Worm (Caenorhabditis elegans) whole organism, L4 larva: ENCODE measurements around the gene Y48E1C.4.

Source experiments
- D1046.2 ChIP-seq: fragments of 200-800 bp; sonication (Bioruptor generic); IDR thresholded peaks from 2 replicates; pipeline ENCODE4 v1.3.6; 2022; ENCODE audit warnings: missing genetic modification characterization, missing compliant biosample characterization
- F37D6.2 ChIP-seq: sonication (generic microtip); optimal IDR thresholded peaks from 2 replicates; lab custom pipeline; 2016; ENCODE audit warnings: mild to moderate bottlenecking, missing genetic modification characterization, missing compliant biosample characterization
- F49E8.2 ChIP-seq: sonication (generic microtip); optimal IDR thresholded peaks from 2 replicates; lab custom pipeline; 2016; ENCODE audit warnings: missing compliant biosample characterization, mild to moderate bottlenecking, missing genetic modification characterization, borderline replicate concordance
- T26A8.4 ChIP-seq: fragments of 200-800 bp; sonication (Bioruptor generic); IDR thresholded peaks from 2 replicates; pipeline ENCODE4 v1.3.6; 2022; ENCODE audit warnings: missing genetic modification characterization, missing compliant biosample characterization
- Y5F2A.4 ChIP-seq: fragments of 200-800 bp; sonication (Bioruptor generic); optimal IDR thresholded peaks from 2 replicates; lab custom pipeline; 2018; ENCODE audit warnings: mild to moderate bottlenecking, missing genetic modification characterization, missing compliant biosample characterization
- aly-2 ChIP-seq: sonication (generic microtip); optimal IDR thresholded peaks from 2 replicates; lab custom pipeline; 2018; ENCODE audit warnings: missing biosample characterization, missing genetic modification characterization
- arid-1 ChIP-seq: fragments of 200-800 bp; sonication (Bioruptor generic); conservative IDR thresholded peaks from 2 replicates; pipeline ENCODE4 v1.3.6; 2022; ENCODE audit warnings: missing genetic modification reagents, missing genetic modification characterization, missing compliant biosample characterization
- attf-4 ChIP-seq: sonication (generic microtip); optimal IDR thresholded peaks from 3 replicates; lab custom pipeline; 2017; ENCODE audit warnings: missing biosample characterization, missing genetic modification characterization
- ceh-28 ChIP-seq: fragments of 150-350 bp; optimal IDR thresholded peaks from 2 replicates; lab custom pipeline; 2014; ENCODE audit warnings: missing biosample characterization, missing genetic modification reagents, missing genetic modification characterization
- daf-16 ChIP-seq, 3 experiments: sonication (generic microtip); optimal IDR thresholded peaks; 2 replicates each; lab custom pipeline; 2016 to 2017; ENCODE audit warnings: missing genetic modification characterization in 3 of 3, missing genetic modification reagents in 3 of 3, mild to moderate bottlenecking in 2 of 3, missing compliant biosample characterization in 2 of 3, missing biosample characterization in 1 of 3, moderate library complexity in 1 of 3
- daf-19 ChIP-seq: fragments of 200-800 bp; sonication (Bioruptor generic); conservative IDR thresholded peaks from 2 replicates; pipeline ENCODE4 v1.3.6; 2022; ENCODE audit warnings: missing genetic modification characterization, missing compliant biosample characterization
- daf-8 ChIP-seq: fragments of 200-800 bp; sonication (Bioruptor generic); IDR thresholded peaks from 2 replicates; pipeline ENCODE4 v1.3.6; 2022; ENCODE audit warnings: missing genetic modification characterization, missing compliant biosample characterization
- dmd-6 ChIP-seq: fragments of 200-800 bp; sonication (Bioruptor generic); IDR thresholded peaks from 2 replicates; pipeline ENCODE4 v1.3.6; 2022; ENCODE audit warnings: missing genetic modification reagents, missing genetic modification characterization, missing compliant biosample characterization
- dpl-1 ChIP-seq: fragments of 150-350 bp; optimal IDR thresholded peaks from 2 replicates; lab custom pipeline; 2014; ENCODE audit warnings: missing biosample characterization, missing genetic modification reagents, missing genetic modification characterization
- dve-1 ChIP-seq: sonication (generic microtip); optimal IDR thresholded peaks from 2 replicates; lab custom pipeline; 2017; ENCODE audit warnings: antibody characterized with exemption, mild to moderate bottlenecking, missing genetic modification characterization, missing compliant biosample characterization; ENCODE audit not compliant: insufficient read depth
- egl-43 ChIP-seq: fragments of 200-800 bp; sonication (Bioruptor generic); IDR thresholded peaks from 2 replicates; pipeline ENCODE4 v1.3.6; 2022; ENCODE audit warnings: missing genetic modification reagents, missing genetic modification characterization, missing compliant biosample characterization
- hif-1 ChIP-seq, 2 experiments: sonication (generic microtip); optimal IDR thresholded peaks; 2 replicates each; lab custom pipeline; 2016 to 2017; ENCODE audit warnings: missing compliant biosample characterization in 2 of 2, missing genetic modification characterization in 2 of 2, missing genetic modification reagents in 2 of 2, missing genotype in 2 of 2, mild to moderate bottlenecking in 1 of 2
- hlh-11 ChIP-seq: fragments of 200-800 bp; sonication (Bioruptor generic); optimal IDR thresholded peaks from 2 replicates; lab custom pipeline; 2018; ENCODE audit warnings: mild to moderate bottlenecking, missing genetic modification characterization, missing compliant biosample characterization
- hlh-30 ChIP-seq: sonication (generic microtip); optimal IDR thresholded peaks from 2 replicates; lab custom pipeline; 2017; ENCODE audit warnings: antibody characterized with exemption, mild to moderate bottlenecking, missing genetic modification characterization, missing compliant biosample characterization; ENCODE audit not compliant: insufficient read depth
- hmg-1.1 ChIP-seq: fragments of 200-800 bp; sonication (Bioruptor generic); IDR thresholded peaks from 2 replicates; pipeline ENCODE4 v1.3.6; 2022; ENCODE audit warnings: missing genetic modification reagents, missing genetic modification characterization, missing compliant biosample characterization
- lin-13 ChIP-seq: fragments of 150-350 bp; optimal IDR thresholded peaks from 2 replicates; lab custom pipeline; 2014; ENCODE audit warnings: missing biosample characterization, missing genetic modification reagents, missing genetic modification characterization
- lin-29 ChIP-seq: fragments of 200-800 bp; sonication (Bioruptor generic); IDR thresholded peaks from 2 replicates; pipeline ENCODE4 v1.3.6; 2022; ENCODE audit warnings: missing genetic modification reagents, missing genetic modification characterization, missing compliant biosample characterization
- lin-38 ChIP-seq: fragments of 200-800 bp; sonication (Bioruptor generic); IDR thresholded peaks from 2 replicates; pipeline ENCODE4 v1.3.6; 2022; ENCODE audit warnings: missing genetic modification reagents, missing genetic modification characterization, missing compliant biosample characterization
- lsy-2 ChIP-seq, 2 experiments: fragments of 150-350 bp in 1 of 2; sonication (generic microtip) in 1 of 2; optimal IDR thresholded peaks; 2 replicates each; lab custom pipeline; 2014 to 2017; ENCODE audit warnings: missing biosample characterization in 2 of 2, missing genetic modification characterization in 2 of 2
- mdl-1 ChIP-seq, 2 experiments: fragments of 150-350 bp in 1 of 2; sonication (generic microtip) in 1 of 2; optimal IDR thresholded peaks; 2 replicates each; lab custom pipeline; 2014 to 2017; ENCODE audit warnings: missing biosample characterization in 2 of 2, missing genetic modification characterization in 2 of 2
- mep-1 ChIP-seq: fragments of 150-350 bp; sonication (generic microtip); optimal IDR thresholded peaks from 3 replicates; lab custom pipeline; 2014; ENCODE audit warnings: missing biosample characterization, missing genetic modification characterization
- mes-2 ChIP-seq: sonication (generic microtip); optimal IDR thresholded peaks from 2 replicates; lab custom pipeline; 2016; ENCODE audit warnings: missing genotype, mild to moderate bottlenecking, missing genetic modification characterization, missing compliant biosample characterization; ENCODE audit not compliant: poor library complexity, severe bottlenecking
- mxl-2 ChIP-seq: fragments of 200-800 bp; sonication (Bioruptor generic); conservative IDR thresholded peaks from 2 replicates; pipeline ENCODE4 v1.3.6; 2022; ENCODE audit warnings: missing genetic modification reagents, missing genetic modification characterization, missing compliant biosample characterization
- nhr-11 ChIP-seq: fragments of 150-350 bp; optimal IDR thresholded peaks from 2 replicates; lab custom pipeline; 2014; ENCODE audit warnings: missing biosample characterization, missing genetic modification characterization
- nhr-25 ChIP-seq: sonication (generic microtip); optimal IDR thresholded peaks from 2 replicates; lab custom pipeline; 2017; ENCODE audit warnings: missing genetic modification characterization, mild to moderate bottlenecking, missing compliant biosample characterization, antibody characterized with exemption, moderate library complexity, borderline replicate concordance; ENCODE audit not compliant: insufficient read depth
- nhr-28 ChIP-seq: fragments of 150-350 bp; optimal IDR thresholded peaks from 2 replicates; lab custom pipeline; 2014; ENCODE audit warnings: missing biosample characterization, missing genetic modification characterization
- nhr-41 ChIP-seq: fragments of 200-800 bp; sonication (Bioruptor generic); IDR thresholded peaks from 2 replicates; pipeline ENCODE4 v1.3.6; 2022; ENCODE audit warnings: missing genetic modification reagents, missing genetic modification characterization, missing compliant biosample characterization
- nhr-48 ChIP-seq: sonication (generic microtip); optimal IDR thresholded peaks from 2 replicates; lab custom pipeline; 2016; ENCODE audit warnings: mild to moderate bottlenecking, missing genetic modification characterization, missing compliant biosample characterization
- nhr-6 ChIP-seq: fragments of 150-350 bp; optimal IDR thresholded peaks from 2 replicates; lab custom pipeline; 2014; ENCODE audit warnings: missing biosample characterization, missing genetic modification characterization
- pha-4 ChIP-seq, 2 experiments: fragments of 150-350 bp in 1 of 2; fragments of 200-800 bp in 1 of 2; sonication (Bioruptor generic) in 1 of 2; IDR thresholded peaks in 1 of 2; optimal IDR thresholded peaks in 1 of 2; 2 replicates each; pipeline versions ENCODE4 v1.3.6 to Lab custom; 2014 to 2022; ENCODE audit warnings: missing genetic modification characterization in 2 of 2, missing genetic modification reagents in 2 of 2, missing biosample characterization in 1 of 2, missing compliant biosample characterization in 1 of 2
- php-3 ChIP-seq: fragments of 200-800 bp; sonication (Bioruptor generic); IDR thresholded peaks from 2 replicates; pipeline ENCODE4 v1.3.6; 2022; ENCODE audit warnings: missing genetic modification reagents, missing genetic modification characterization, missing compliant biosample characterization
- rbr-2 ChIP-seq: sonication (generic microtip); optimal IDR thresholded peaks from 2 replicates; lab custom pipeline; 2016; ENCODE audit warnings: missing genotype, missing genetic modification characterization, missing compliant biosample characterization
- saeg-2 ChIP-seq: fragments of 200-800 bp; sonication (Bioruptor generic); IDR thresholded peaks from 2 replicates; pipeline ENCODE4 v1.3.6; 2022; ENCODE audit warnings: missing genetic modification reagents, missing genetic modification characterization, missing compliant biosample characterization
- spr-1 ChIP-seq: sonication (generic microtip); optimal IDR thresholded peaks from 2 replicates; lab custom pipeline; 2016; ENCODE audit warnings: mild to moderate bottlenecking, missing genetic modification characterization, missing compliant biosample characterization
- tag-97 ChIP-seq: fragments of 200-800 bp; sonication (Bioruptor generic); IDR thresholded peaks from 2 replicates; pipeline ENCODE4 v1.3.6; 2022; ENCODE audit warnings: missing genetic modification characterization, missing compliant biosample characterization
- unc-39 ChIP-seq: sonication (generic microtip); optimal IDR thresholded peaks from 2 replicates; lab custom pipeline; 2017; ENCODE audit warnings: missing biosample characterization, missing genetic modification characterization
- zfp-3 ChIP-seq: fragments of 200-800 bp; sonication (Bioruptor generic); conservative IDR thresholded peaks from 2 replicates; pipeline ENCODE4 v1.3.6; 2022; ENCODE audit warnings: missing genetic modification reagents, missing genetic modification characterization, missing compliant biosample characterization
- ztf-7 ChIP-seq: fragments of 150-350 bp; optimal IDR thresholded peaks from 2 replicates; lab custom pipeline; 2014; ENCODE audit warnings: missing biosample characterization, missing genetic modification characterization

The Y48E1C.4 gene

DNA sequence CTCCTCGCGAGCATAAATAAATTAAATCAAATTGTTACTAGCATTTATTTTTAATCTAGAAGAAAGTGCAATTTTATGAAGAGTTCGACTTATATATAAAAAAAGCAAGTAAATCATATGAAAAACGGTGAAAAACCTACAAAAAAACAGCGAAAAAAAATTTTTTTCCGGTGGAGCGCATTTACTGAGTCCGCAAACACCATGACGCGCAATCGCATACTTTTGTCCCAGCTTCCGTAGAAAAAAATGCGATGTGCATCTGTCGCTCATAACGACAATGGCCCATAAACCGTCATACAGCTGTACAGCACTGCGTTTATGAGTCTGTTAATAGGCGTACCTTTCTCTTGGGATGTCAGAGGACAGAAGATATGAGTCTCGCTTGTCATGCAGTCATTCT is 40.6 kb upstream of the Y48E1C.4 start:
- TF ChIP-seq mxl-2 (GFP tag; lab: Robert Waterston, UW) (no peak), ceh-28 (tag; lab: Kevin White, UChicago) (no peak), hlh-11 (tag; lab: Kevin White, UChicago) (peak; percentile 50), lin-29 (GFP tag; lab: Robert Waterston, UW) (peak; percentile 61; the same call in 1 of the 2 replicates), dmd-6 (GFP tag; lab: Robert Waterston, UW) (peak; percentile 29; the same call in 1 of the 2 replicates), mdl-1 (tag; optimal IDR thresholded peaks at IDR 0.05; lab: Kevin White, UChicago) (no peak), saeg-2 (GFP tag; lab: Robert Waterston, UW) (no peak), aly-2 (tag; lab: Kevin White, UChicago) (no peak), daf-16 (GFP tag; optimal IDR thresholded peaks at IDR 0.05; lab: Kevin White, UChicago) (no peak), daf-16 (tag; optimal IDR thresholded peaks at IDR 0.05; lab: Kevin White, UChicago) (peak; percentile 1), lsy-2 (tag; optimal IDR thresholded peaks at IDR 0.05; lab: Kevin White, UChicago) (peak in 1 of 2 experiments; percentile 79), nhr-11 (no peak), nhr-25 (tag; lab: Kevin White, UChicago) (no peak), hlh-30 (tag; lab: Kevin White, UChicago) (peak; percentile 38), rbr-2 (peak; percentile 7), F49E8.2 (tag; lab: Kevin White, UChicago) (no peak), nhr-41 (no peak), php-3 (GFP tag; lab: Robert Waterston, UW) (no peak), dve-1 (tag; lab: Kevin White, UChicago) (peak; percentile 55), mep-1 (tag; lab: Kevin White, UChicago) (peak; percentile 42), attf-4 (tag; lab: Kevin White, UChicago) (no peak), spr-1 (tag; lab: Kevin White, UChicago) (no peak), hif-1 (tag; optimal IDR thresholded peaks at IDR 0.05; lab: Kevin White, UChicago) (peak in 1 of 2 experiments; percentile 5), dpl-1 (peak; percentile 58), pha-4 (GFP tag; IDR thresholded peaks at IDR 0.05; lab: Robert Waterston, UW) (no peak), pha-4 (tag; optimal IDR thresholded peaks at IDR 0.05; lab: Kevin White, UChicago) (peak; percentile 24), arid-1 (GFP tag; lab: Robert Waterston, UW) (no peak), lin-13 (GFP tag; lab: Kevin White, UChicago) (no peak), T26A8.4 (GFP tag; lab: Robert Waterston, UW) (peak; percentile 15; the same call in 1 of the 2 replicates), mes-2 (tag; lab: Kevin White, UChicago) (peak; percentile 76), zfp-3 (GFP tag; lab: Robert Waterston, UW) (no peak), egl-43 (GFP tag; lab: Robert Waterston, UW) (0 out of 2 replicates have a peak, but pooled peaks have one; percentile 22), hmg-1.1 (peak; percentile 48; the same call in 1 of the 2 replicates), daf-8 (GFP tag; lab: Robert Waterston, UW) (no peak), nhr-28 (tag; lab: Kevin White, UChicago) (peak; percentile 36), lin-38 (GFP tag; lab: Robert Waterston, UW) (peak; percentile 94), tag-97 (GFP tag; lab: Robert Waterston, UW) (no peak)
- TF ChIP-seq, all 104 proteins: peak for 18

DNA sequence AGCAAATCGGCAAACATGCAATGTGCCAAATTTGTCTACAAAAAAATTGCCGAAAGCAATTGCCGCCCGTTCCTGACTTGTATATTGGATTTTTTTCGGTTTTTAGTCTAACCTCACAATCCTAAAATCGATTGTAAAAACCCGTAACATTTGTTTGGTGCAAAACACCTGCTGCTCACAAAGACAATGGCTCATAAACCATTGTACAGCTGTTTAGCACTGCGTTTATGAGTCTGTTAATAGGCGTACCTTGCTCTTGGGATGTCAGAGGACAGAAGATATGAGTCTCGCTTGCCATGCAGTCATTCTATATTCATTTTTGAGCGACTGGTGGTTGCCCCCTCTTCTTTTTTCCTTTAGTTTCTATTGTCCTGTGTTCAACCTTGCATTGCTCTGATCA is 35.5 kb upstream of the Y48E1C.4 start, which contains the start of gene E01G4.5:
E01G4.5 (plus strand) TSS at position 301 of the 400 bp plus-strand sequence.
- TF ChIP-seq Y5F2A.4 (GFP tag; lab: Kevin White, UChicago) (no peak), F37D6.2 (tag; lab: Kevin White, UChicago) (no peak), daf-19 (GFP tag; lab: Robert Waterston, UW) (no peak), aly-2 (tag; lab: Kevin White, UChicago) (no peak), dmd-6 (GFP tag; lab: Robert Waterston, UW) (no peak), nhr-48 (no peak), unc-39 (tag; lab: Kevin White, UChicago) (no peak), nhr-6 (tag; lab: Kevin White, UChicago) (no peak), spr-1 (tag; lab: Kevin White, UChicago) (no peak), D1046.2 (GFP tag; lab: Robert Waterston, UW) (no peak), ztf-7 (no peak)
